Worm (Caenorhabditis elegans) whole organism, young adult: ENCODE data around the gene F26D10.13.

Source experiments
- F10E7.11 ChIP-seq: sonication (generic microtip); optimal IDR thresholded peaks from 2 replicates; lab custom pipeline; 2017; ENCODE audit warnings: mild to moderate bottlenecking, missing genetic modification characterization, moderate library complexity, missing compliant biosample characterization
- F49E8.2 ChIP-seq: sonication (generic microtip); optimal IDR thresholded peaks from 3 replicates; lab custom pipeline; 2017; ENCODE audit warnings: missing genetic modification characterization, mild to moderate bottlenecking, missing compliant biosample characterization, antibody characterized with exemption, moderate library complexity; ENCODE audit not compliant: insufficient read depth
- ama-1 ChIP-seq, 3 experiments: fragments of 150-350 bp in 1 of 3; sonication (generic microtip) in 2 of 3; optimal IDR thresholded peaks; 2 replicates each; lab custom pipeline; 2014 to 2018; ENCODE audit warnings: missing biosample characterization in 2 of 3, missing genetic modification characterization in 2 of 3, missing genetic modification reagents in 2 of 3
- attf-6 ChIP-seq: fragments of 200-800 bp; sonication (Bioruptor generic); IDR thresholded peaks from 2 replicates; pipeline ENCODE4 v1.3.6; 2022; ENCODE audit warnings: missing genetic modification reagents, missing genetic modification characterization, missing compliant biosample characterization
- hmg-20 ChIP-seq: fragments of 200-800 bp; sonication (Bioruptor generic); IDR thresholded peaks from 2 replicates; pipeline ENCODE4 v1.3.6; 2022; ENCODE audit warnings: missing genetic modification reagents, missing genetic modification characterization, missing compliant biosample characterization
- somi-1 ChIP-seq: fragments of 200-800 bp; sonication (Bioruptor generic); optimal IDR thresholded peaks from 2 replicates; lab custom pipeline; 2018; ENCODE audit warnings: mild to moderate bottlenecking, missing genetic modification characterization, missing compliant biosample characterization
- ztf-22 ChIP-seq: fragments of 200-800 bp; sonication (Bioruptor generic); optimal IDR thresholded peaks from 2 replicates; lab custom pipeline; 2018; ENCODE audit warnings: mild to moderate bottlenecking, missing genetic modification characterization, moderate library complexity, missing compliant biosample characterization
- ztf-25 ChIP-seq: fragments of 200-800 bp; sonication (Bioruptor generic); IDR thresholded peaks from 2 replicates; pipeline ENCODE4 v1.3.6; 2022; ENCODE audit warnings: missing genetic modification reagents, missing genetic modification characterization, missing compliant biosample characterization

- TF ChIP-seq F49E8.2 (tag; lab: Kevin White, UChicago) = peak; percentile 98
- peak; percentile 43 for TF ChIP-seq somi-1 (GFP tag; lab: Kevin White, UChicago)
- peak; percentile 99 for TF ChIP-seq ama-1 (optimal IDR thresholded peaks at IDR 0.05; lab: Kevin White, UChicago)
- peak; percentile 89 to 95 for TF ChIP-seq ama-1 (GFP tag; optimal IDR thresholded peaks at IDR 0.05; lab: Kevin White, UChicago)
- peak; percentile 80 for TF ChIP-seq ztf-22 (GFP tag; lab: Kevin White, UChicago)
- TF ChIP-seq attf-6 (GFP tag; lab: Robert Waterston, UW) = peak; percentile 97
- peak; percentile 67 for TF ChIP-seq F10E7.11 (tag; lab: Kevin White, UChicago)
- peak; percentile 52; the same call in 1 of the 2 replicates for TF ChIP-seq hmg-20 (GFP tag; lab: Robert Waterston, UW)
- no peak for TF ChIP-seq ztf-25 (GFP tag; lab: Robert Waterston, UW)
Observed at ce11 chrIV:17281060-17282021, 16.7 kb upstream of the F26D10.13 start.
